Worm (Caenorhabditis elegans) whole organism, young adult: Measurements from ENCODE around the gene tat-4.

ENCODE experiments used
- T26A5.8 ChIP-seq: sonication (generic microtip); optimal IDR thresholded peaks from 2 replicates; lab custom pipeline; 2016; ENCODE audit warnings: missing genetic modification characterization, missing compliant biosample characterization
- aptf-3 ChIP-seq: fragments of 200-800 bp; sonication (Bioruptor generic); IDR thresholded peaks from 2 replicates; pipeline ENCODE4 v1.3.6; 2022; ENCODE audit warnings: missing genetic modification characterization, missing compliant biosample characterization
- madf-10 ChIP-seq: sonication (generic microtip); optimal IDR thresholded peaks from 2 replicates; lab custom pipeline; 2016; ENCODE audit warnings: mild to moderate bottlenecking, missing genetic modification characterization, missing compliant biosample characterization
- snpc-1.3 ChIP-seq: sonication (generic microtip); optimal IDR thresholded peaks from 2 replicates; lab custom pipeline; 2017; ENCODE audit warnings: missing genetic modification characterization, mild to moderate bottlenecking, missing compliant biosample characterization, antibody characterized with exemption, moderate library complexity, missing genotype, missing genetic modification reagents; ENCODE audit not compliant: insufficient read depth
- snpc-4 ChIP-seq, 5 experiments: fragments of 150-350 bp in 1 of 5; sonication (generic microtip) in 4 of 5; optimal IDR thresholded peaks; 2 replicates each; lab custom pipeline; 2014 to 2018; ENCODE audit warnings: missing genetic modification characterization in 5 of 5, missing biosample characterization in 3 of 5, antibody characterized with exemption in 2 of 5, mild to moderate bottlenecking in 2 of 5, missing compliant biosample characterization in 2 of 5, missing genotype in 2 of 5, moderate library complexity in 2 of 5, missing genetic modification reagents in 1 of 5
- unc-130 ChIP-seq: sonication (generic microtip); optimal IDR thresholded peaks from 2 replicates; lab custom pipeline; 2016; ENCODE audit warnings: missing genetic modification reagents, missing genetic modification characterization, missing compliant biosample characterization
- ztf-28 ChIP-seq: fragments of 200-800 bp; sonication (Bioruptor generic); IDR thresholded peaks from 2 replicates; pipeline ENCODE4 v1.3.6; 2022; ENCODE audit warnings: missing genetic modification reagents, missing genetic modification characterization, missing compliant biosample characterization

- TF ChIP-seq snpc-4 (GFP tag; optimal IDR thresholded peaks at IDR 0.05; lab: Kevin White, UChicago) (no peak), snpc-4 (tag; optimal IDR thresholded peaks at IDR 0.05; lab: Kevin White, UChicago) (no peak), unc-130 (GFP tag; lab: Kevin White, UChicago) (no peak), madf-10 (tag; lab: Kevin White, UChicago) (no peak), T26A5.8 (tag; lab: Kevin White, UChicago) (no peak), aptf-3 (GFP tag; lab: Robert Waterston, UW) (no peak), ztf-28 (no peak), snpc-1.3 (no peak)
Measured at ce11 chrII:6190770-6191169, 53.3 kb downstream of the tat-4 start.
